Worm (Caenorhabditis elegans) whole organism, young adult: ENCODE results near the gene pho-5.

ENCODE experiments used
- B0019.2 ChIP-seq: fragments of 200-800 bp; sonication (Bioruptor generic); conservative IDR thresholded peaks from 2 replicates; pipeline ENCODE4 v1.3.6; 2022; ENCODE audit warnings: missing genetic modification reagents, missing genetic modification characterization, missing compliant biosample characterization
- B0035.1 ChIP-seq: sonication (generic microtip); optimal IDR thresholded peaks from 2 replicates; lab custom pipeline; 2016; ENCODE audit warnings: missing genetic modification characterization, mild to moderate bottlenecking, missing compliant biosample characterization, missing genotype, missing genetic modification reagents
- B0261.1 ChIP-seq: sonication (generic microtip); optimal IDR thresholded peaks from 2 replicates; lab custom pipeline; 2016; ENCODE audit warnings: mild to moderate bottlenecking, missing genetic modification characterization, moderate library complexity, missing compliant biosample characterization
- D2030.7 ChIP-seq: fragments of 200-800 bp; sonication (Bioruptor generic); IDR thresholded peaks from 2 replicates; pipeline ENCODE4 v1.3.6; 2022; ENCODE audit warnings: missing genetic modification reagents, missing genetic modification characterization, missing compliant biosample characterization
- F10E7.11 ChIP-seq: sonication (generic microtip); optimal IDR thresholded peaks from 2 replicates; lab custom pipeline; 2017; ENCODE audit warnings: mild to moderate bottlenecking, missing genetic modification characterization, moderate library complexity, missing compliant biosample characterization
- F33H1.4 ChIP-seq: fragments of 200-800 bp; sonication (Bioruptor generic); IDR thresholded peaks from 2 replicates; pipeline ENCODE4 v1.3.6; 2022; ENCODE audit warnings: missing genetic modification reagents, missing genetic modification characterization, missing compliant biosample characterization
- F55B11.4 ChIP-seq: sonication (generic microtip); optimal IDR thresholded peaks from 2 replicates; lab custom pipeline; 2016; ENCODE audit warnings: missing compliant biosample characterization, missing genetic modification characterization, borderline replicate concordance; ENCODE audit not compliant: insufficient read depth
- K11D2.4 ChIP-seq: fragments of 200-800 bp; sonication (Bioruptor generic); IDR thresholded peaks from 2 replicates; pipeline ENCODE4 v1.3.6; 2022; ENCODE audit warnings: missing genetic modification reagents, missing genetic modification characterization, missing compliant biosample characterization
- Y53G8AR.9 ChIP-seq: fragments of 200-800 bp; sonication (Bioruptor generic); conservative IDR thresholded peaks from 2 replicates; pipeline ENCODE4 v1.3.6; 2022; ENCODE audit warnings: missing genetic modification reagents, missing genetic modification characterization, missing compliant biosample characterization
- Y79H2A.3 ChIP-seq: fragments of 200-800 bp; sonication (Bioruptor generic); conservative IDR thresholded peaks from 2 replicates; pipeline ENCODE4 v1.3.6; 2022; ENCODE audit warnings: missing genetic modification reagents, missing genetic modification characterization, missing compliant biosample characterization
- Y95B8A.8 ChIP-seq: fragments of 200-800 bp; sonication (Bioruptor generic); IDR thresholded peaks from 2 replicates; pipeline ENCODE4 v1.3.6; 2022; ENCODE audit warnings: missing genetic modification reagents, missing genetic modification characterization, missing compliant biosample characterization
- athp-1 ChIP-seq: sonication (generic microtip); optimal IDR thresholded peaks from 2 replicates; lab custom pipeline; 2017; ENCODE audit warnings: mild to moderate bottlenecking, missing genetic modification characterization, missing compliant biosample characterization
- attf-3 ChIP-seq: fragments of 200-800 bp; sonication (Bioruptor generic); conservative IDR thresholded peaks from 2 replicates; pipeline ENCODE4 v1.3.6; 2022; ENCODE audit warnings: missing genetic modification reagents, missing genetic modification characterization, missing compliant biosample characterization
- bed-1 ChIP-seq: fragments of 200-800 bp; sonication (Bioruptor generic); IDR thresholded peaks from 2 replicates; pipeline ENCODE4 v1.3.6; 2022; ENCODE audit warnings: missing genetic modification reagents, missing genetic modification characterization, missing compliant biosample characterization
- cebp-1 ChIP-seq, 2 experiments: fragments of 200-800 bp in 1 of 2; sonication (Bioruptor generic) in 1 of 2; sonication (generic microtip) in 1 of 2; IDR thresholded peaks in 1 of 2; optimal IDR thresholded peaks in 1 of 2; 2 replicates each; pipeline versions ENCODE4 v1.3.6 to Lab custom; 2017 to 2022; ENCODE audit warnings: missing compliant biosample characterization in 2 of 2, missing genetic modification characterization in 2 of 2, mild to moderate bottlenecking in 1 of 2, missing genetic modification reagents in 1 of 2, moderate library complexity in 1 of 2
- ceh-58 ChIP-seq: fragments of 200-800 bp; sonication (Bioruptor generic); IDR thresholded peaks from 2 replicates; pipeline ENCODE4 v1.3.6; 2022; ENCODE audit warnings: missing genetic modification characterization, missing compliant biosample characterization
- ceh-91 ChIP-seq: fragments of 200-800 bp; sonication (Bioruptor generic); IDR thresholded peaks from 2 replicates; pipeline ENCODE4 v1.3.6; 2022; ENCODE audit warnings: missing genetic modification reagents, missing genetic modification characterization, missing compliant biosample characterization
- chd-7 ChIP-seq: sonication (generic microtip); optimal IDR thresholded peaks from 2 replicates; lab custom pipeline; 2016; ENCODE audit warnings: mild to moderate bottlenecking, missing genetic modification characterization, moderate library complexity, missing compliant biosample characterization
- die-1 ChIP-seq: sonication (generic microtip); optimal IDR thresholded peaks from 2 replicates; lab custom pipeline; 2016; ENCODE audit warnings: missing genotype, mild to moderate bottlenecking, missing genetic modification characterization, missing compliant biosample characterization
- dox-1 ChIP-seq: fragments of 200-800 bp; sonication (Bioruptor generic); IDR thresholded peaks from 2 replicates; pipeline ENCODE4 v1.3.6; 2022; ENCODE audit warnings: missing genetic modification reagents, missing genetic modification characterization, missing compliant biosample characterization
- efl-1 ChIP-seq: fragments of 150-350 bp; optimal IDR thresholded peaks from 2 replicates; lab custom pipeline; 2014; ENCODE audit warnings: missing biosample characterization, missing genetic modification reagents, missing genetic modification characterization
- egrh-3 ChIP-seq: fragments of 200-800 bp; sonication (Bioruptor generic); IDR thresholded peaks from 2 replicates; pipeline ENCODE4 v1.3.6; 2022; ENCODE audit warnings: missing genetic modification reagents, missing genetic modification characterization, missing compliant biosample characterization
- ets-4 ChIP-seq: fragments of 200-800 bp; sonication (Bioruptor generic); optimal IDR thresholded peaks from 2 replicates; lab custom pipeline; 2018; ENCODE audit warnings: mild to moderate bottlenecking, missing genetic modification characterization, missing compliant biosample characterization
- hlh-12 ChIP-seq: sonication (generic microtip); optimal IDR thresholded peaks from 2 replicates; lab custom pipeline; 2016; ENCODE audit warnings: missing genetic modification characterization, missing compliant biosample characterization
- hmg-1.2 ChIP-seq: fragments of 200-800 bp; sonication (Bioruptor generic); IDR thresholded peaks from 2 replicates; pipeline ENCODE4 v1.3.6; 2022; ENCODE audit warnings: missing genetic modification reagents, missing genetic modification characterization, missing compliant biosample characterization
- lin-35 ChIP-seq, 3 experiments: fragments of 150-350 bp in 2 of 3; sonication (generic microtip) in 1 of 3; optimal IDR thresholded peaks; 2 replicates each; lab custom pipeline; 2014 to 2018; ENCODE audit warnings: missing biosample characterization in 3 of 3, missing genetic modification characterization in 3 of 3, missing genetic modification reagents in 3 of 3
- lin-40 ChIP-seq: sonication (generic microtip); optimal IDR thresholded peaks from 2 replicates; lab custom pipeline; 2016; ENCODE audit warnings: missing genetic modification characterization, mild to moderate bottlenecking, missing compliant biosample characterization, missing genotype, missing genetic modification reagents
- lsl-1 ChIP-seq: fragments of 200-800 bp; sonication (Bioruptor generic); optimal IDR thresholded peaks from 2 replicates; lab custom pipeline; 2018; ENCODE audit warnings: mild to moderate bottlenecking, missing genetic modification characterization, moderate library complexity, missing compliant biosample characterization
- madf-3 ChIP-seq: fragments of 200-800 bp; sonication (Bioruptor generic); IDR thresholded peaks from 2 replicates; pipeline ENCODE4 v1.3.6; 2022; ENCODE audit warnings: missing genetic modification reagents, missing genetic modification characterization, missing compliant biosample characterization
- madf-6 ChIP-seq: fragments of 200-800 bp; sonication (Bioruptor generic); IDR thresholded peaks from 2 replicates; pipeline ENCODE4 v1.3.6; 2022; ENCODE audit warnings: missing genetic modification reagents, missing genetic modification characterization, missing compliant biosample characterization
- mxl-1 ChIP-seq: sonication (generic microtip); optimal IDR thresholded peaks from 2 replicates; lab custom pipeline; 2016; ENCODE audit warnings: missing genetic modification characterization, missing compliant biosample characterization
- nhr-90 ChIP-seq: sonication (generic microtip); optimal IDR thresholded peaks from 2 replicates; lab custom pipeline; 2016; ENCODE audit warnings: missing genotype, mild to moderate bottlenecking, missing genetic modification characterization, missing compliant biosample characterization
- pha-4 ChIP-seq: fragments of 150-350 bp; sonication (generic microtip); optimal IDR thresholded peaks from 2 replicates; lab custom pipeline; 2014; ENCODE audit warnings: missing biosample characterization, missing genetic modification reagents, missing genetic modification characterization
- sea-2 ChIP-seq: fragments of 200-800 bp; sonication (Bioruptor generic); IDR thresholded peaks from 2 replicates; pipeline ENCODE4 v1.3.6; 2022; ENCODE audit warnings: missing genetic modification characterization, missing compliant biosample characterization
- snpc-1.3 ChIP-seq: sonication (generic microtip); optimal IDR thresholded peaks from 2 replicates; lab custom pipeline; 2017; ENCODE audit warnings: missing genetic modification characterization, mild to moderate bottlenecking, missing compliant biosample characterization, antibody characterized with exemption, moderate library complexity, missing genotype, missing genetic modification reagents; ENCODE audit not compliant: insufficient read depth
- snpc-4 ChIP-seq, 5 experiments: fragments of 150-350 bp in 1 of 5; sonication (generic microtip) in 4 of 5; optimal IDR thresholded peaks; 2 replicates each; lab custom pipeline; 2014 to 2018; ENCODE audit warnings: missing genetic modification characterization in 5 of 5, missing biosample characterization in 3 of 5, antibody characterized with exemption in 2 of 5, mild to moderate bottlenecking in 2 of 5, missing compliant biosample characterization in 2 of 5, missing genotype in 2 of 5, moderate library complexity in 2 of 5, missing genetic modification reagents in 1 of 5
- xnd-1 ChIP-seq: sonication (generic microtip); optimal IDR thresholded peaks from 2 replicates; lab custom pipeline; 2016; ENCODE audit warnings: missing genotype, missing genetic modification reagents, missing genetic modification characterization, missing compliant biosample characterization
- ztf-18 ChIP-seq: sonication (generic microtip); optimal IDR thresholded peaks from 2 replicates; lab custom pipeline; 2016; ENCODE audit warnings: missing genotype, mild to moderate bottlenecking, missing genetic modification characterization, missing compliant biosample characterization
- ztf-26 ChIP-seq: sonication (generic microtip); optimal IDR thresholded peaks from 2 replicates; lab custom pipeline; 2017; ENCODE audit warnings: missing genetic modification characterization, missing compliant biosample characterization

The pho-5 gene

ce11 chrIII:7239416-7239815, 46.3 kb downstream of the pho-5 start:
- no peak for TF ChIP-seq pha-4 (tag; lab: Kevin White, UChicago)
- no peak for TF ChIP-seq ztf-26 (tag; lab: Kevin White, UChicago)

- TF ChIP-seq chd-7 (tag; lab: Kevin White, UChicago), result no peak
- TF ChIP-seq cebp-1 (GFP tag; IDR thresholded peaks at IDR 0.05; lab: Robert Waterston, UW), result no peak
- TF ChIP-seq cebp-1 (tag; optimal IDR thresholded peaks at IDR 0.05; lab: Kevin White, UChicago), result peak; percentile 89
- TF ChIP-seq, all 124 proteins: peak for 1
Observed at ce11 chrIII:7238727-7239126, 47.0 kb downstream of the pho-5 start, which contains the start of gene pars-1. TSS of gene pars-1 (plus strand) at chrIII:7239027.

ce11 chrIII:7237877-7238276, 47.8 kb downstream of the pho-5 start:
- TF ChIP-seq F33H1.4 (GFP tag; lab: Robert Waterston, UW) (peak; percentile 82), lsl-1 (GFP tag; lab: Kevin White, UChicago) (peak; percentile 56), D2030.7 (GFP tag; lab: Robert Waterston, UW) (peak; percentile 43; the same call in 1 of the 2 replicates), hmg-1.2 (GFP tag; lab: Robert Waterston, UW) (0 out of 2 replicates have a peak, but pooled peaks have one; percentile 12), ceh-91 (GFP tag; lab: Robert Waterston, UW) (peak; percentile 63; the same call in 1 of the 2 replicates), dox-1 (peak; percentile 61; the same call in 1 of the 2 replicates), efl-1 (peak; percentile 32), madf-6 (peak; percentile 57), egrh-3 (GFP tag; lab: Robert Waterston, UW) (0 out of 2 replicates have a peak, but pooled peaks have one; percentile 8)

DNA sequence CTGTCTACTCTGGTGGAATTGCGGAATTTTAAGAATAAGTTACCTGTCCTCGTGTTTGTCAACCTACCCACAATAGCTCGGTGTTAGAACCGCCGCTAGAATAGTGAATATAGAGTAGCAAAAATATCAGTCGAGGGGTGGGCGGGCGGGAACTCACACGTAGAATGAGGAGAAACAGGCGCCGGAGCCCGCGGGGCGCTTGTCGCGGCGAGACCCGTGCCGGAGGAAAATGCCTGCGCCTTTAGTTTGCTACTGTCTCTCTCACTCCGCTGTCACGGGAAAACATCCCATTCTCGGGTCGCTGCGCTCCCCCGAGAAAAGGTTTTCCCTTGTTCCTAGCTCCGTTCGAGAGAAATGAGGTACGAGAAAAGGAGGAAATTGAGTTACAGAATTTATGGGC, 50.0 kb downstream of the pho-5 start:
- peak; percentile 69; the same call in 1 of the 2 replicates for TF ChIP-seq egrh-3 (GFP tag; lab: Robert Waterston, UW)

DNA sequence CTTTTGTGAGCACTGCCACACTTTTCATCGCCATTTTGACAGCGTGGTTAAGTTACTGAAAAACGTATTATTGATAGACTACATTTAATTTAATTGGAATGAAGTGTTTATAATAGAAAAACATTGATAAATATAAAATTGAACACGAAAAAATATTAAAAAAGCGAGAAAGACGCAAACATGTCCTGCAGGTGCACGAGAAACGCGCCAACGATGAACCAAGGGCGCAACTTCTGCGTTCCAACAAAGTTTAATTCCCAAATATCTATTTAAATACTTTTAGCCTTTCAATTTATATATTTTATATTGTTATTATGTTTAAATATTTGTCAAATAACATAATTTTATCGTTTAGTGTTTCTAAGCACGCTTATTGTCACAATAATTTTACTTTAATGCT, 51.5 kb downstream of the pho-5 start, which contains the start of gene ndus-8:
Gene ndus-8, minus strand, starts transcription at position 55 of the 400 bp plus-strand sequence.
- TF ChIP-seq attf-3 (GFP tag; lab: Robert Waterston, UW) (0 out of 2 replicates have a peak, but pooled peaks have one; percentile 37), Y79H2A.3 (no peak), B0035.1 (tag; lab: Kevin White, UChicago) (no peak), ets-4 (GFP tag; lab: Kevin White, UChicago) (no peak), pha-4 (tag; lab: Kevin White, UChicago) (peak; percentile 45), K11D2.4 (no peak), bed-1 (GFP tag; lab: Robert Waterston, UW) (no peak), die-1 (tag; lab: Kevin White, UChicago) (no peak), sea-2 (GFP tag; lab: Robert Waterston, UW) (no peak), athp-1 (no peak), B0261.1 (tag; lab: Kevin White, UChicago) (no peak), Y95B8A.8 (no peak), xnd-1 (tag; lab: Kevin White, UChicago) (no peak), hlh-12 (tag; lab: Kevin White, UChicago) (no peak), mxl-1 (tag; lab: Kevin White, UChicago) (no peak), F55B11.4 (no peak), snpc-1.3 (tag; lab: Kevin White, UChicago) (no peak), F10E7.11 (tag; lab: Kevin White, UChicago) (no peak), madf-6 (peak; percentile 54; the same call in 1 of the 2 replicates), ceh-58 (GFP tag; lab: Robert Waterston, UW) (no peak), lin-35 (GFP tag; optimal IDR thresholded peaks at IDR 0.05; lab: Kevin White, UChicago) (peak in 1 of 3 experiments; percentile 66), lin-40 (tag; lab: Kevin White, UChicago) (peak; percentile 27), ztf-18 (peak; percentile 93), B0019.2 (GFP tag; lab: Robert Waterston, UW) (no peak), Y53G8AR.9 (GFP tag; lab: Robert Waterston, UW) (no peak; the same call in 1 of the 2 replicates), madf-3 (GFP tag; lab: Robert Waterston, UW) (no peak), nhr-90 (tag; lab: Kevin White, UChicago) (no peak), cebp-1 (GFP tag; IDR thresholded peaks at IDR 0.05; lab: Robert Waterston, UW) (no peak), cebp-1 (tag; optimal IDR thresholded peaks at IDR 0.05; lab: Kevin White, UChicago) (peak; percentile 45), snpc-4 (GFP tag; optimal IDR thresholded peaks at IDR 0.05; lab: Kevin White, UChicago) (no peak), snpc-4 (tag; optimal IDR thresholded peaks at IDR 0.05; lab: Kevin White, UChicago) (peak in 3 of 4 experiments; percentile 23 to 81 (median 42))
